Fruit fly (Drosophila melanogaster) whole organism, larva: Measurements from ENCODE around the gene mia.

Experiments used
- noc ChIP-seq: fragments of 200-800 bp; sonication (Bioruptor generic); optimal IDR thresholded peaks from 3 replicates; lab custom pipeline; 2019; ENCODE audit warnings: missing biosample characterization, mild to moderate bottlenecking, missing genetic modification characterization, moderate library complexity

mia gene

dm6 chr3R:5516582-5517001 lies 34.4 kb downstream of the mia start:
- no peak for TF ChIP-seq noc (tag; lab: Kevin White, UChicago)

dm6 chr3R:5514759-5515158 lies 36.2 kb downstream of the mia start:
- no peak for TF ChIP-seq noc (tag; lab: Kevin White, UChicago)

dm6 chr3R:5503789-5504387 lies 47.1 kb downstream of the mia start:
- no peak for TF ChIP-seq noc (tag; lab: Kevin White, UChicago)

- no peak for TF ChIP-seq noc (tag; lab: Kevin White, UChicago)
Measured at dm6 chr3R:5502646-5503045, 48.3 kb downstream of the mia start, which contains the start of gene NKCC. TSS of gene NKCC (minus strand) at chr3R:5502702.
